Fruit fly (Drosophila melanogaster): ENCODE measurements around the gene Sas10.
A peak's percentile ranks its signal among the peaks of the same experiment; 100 is the strongest.

Gene Sas10

dm6 chrX:5285835-5286234 lies 31.4 kb upstream of the Sas10 start (continued):
- TF ChIP-seq dmrt99B (tag; optimal IDR thresholded peaks at IDR 0.05) (peak; percentile 64), ara (GFP tag; IDR thresholded peaks at IDR 0.05) (no peak), NC2β (GFP tag; optimal IDR thresholded peaks at IDR 0.05) (no peak), Fer2 (tag; optimal IDR thresholded peaks at IDR 0.05) (peak; percentile 39), Aef1 (GFP tag; IDR thresholded peaks at IDR 0.05) (peak; percentile 26; the same call in 2 of the 3 replicates), CG6272 (GFP tag; IDR thresholded peaks at IDR 0.05) (peak; percentile 44; the same call in 1 of the 2 replicates), emc (GFP tag; optimal IDR thresholded peaks at IDR 0.05) (peak; percentile 2), Med (GFP tag) (peak; percentile 77), lilli (GFP tag; optimal IDR thresholded peaks at IDR 0.05) (peak; percentile 62), cato (GFP tag; optimal IDR thresholded peaks at IDR 0.05; ENCODE audit: borderline replicate concordance) (no peak), Dip3 (GFP tag; optimal IDR thresholded peaks at IDR 0.05) (no peak), CG8765 (GFP tag; IDR thresholded peaks at IDR 0.05) (no peak), CG32532 (GFP tag; IDR thresholded peaks at IDR 0.05) (0 out of 2 replicates have a peak, but pooled peaks have one; percentile 15), kah (GFP tag; optimal IDR thresholded peaks at IDR 0.05) (no peak), CG34224 (GFP tag; IDR thresholded peaks at IDR 0.05; ENCODE audit: partially characterized antibody) (no peak), Xbp1 (GFP tag; optimal IDR thresholded peaks at IDR 0.05) (peak; percentile 43), CG32772 (GFP tag; IDR thresholded peaks at IDR 0.05) (0 out of 2 replicates have a peak, but pooled peaks have one; percentile 20), seq (GFP tag; IDR thresholded peaks at IDR 0.05) (peak; percentile 40; the same call in 1 of the 2 replicates), vvl (GFP tag; IDR thresholded peaks at IDR 0.05) (peak; percentile 56; the same call in 1 of the 2 replicates), CG13296 (GFP tag; optimal IDR thresholded peaks at IDR 0.05) (peak; percentile 45), D19B (GFP tag; optimal IDR thresholded peaks at IDR 0.05) (peak; percentile 82), Neu2 (GFP tag; optimal IDR thresholded peaks at IDR 0.05; ENCODE audit: borderline replicate concordance) (peak; percentile 42), CG14014 (GFP tag; IDR thresholded peaks at IDR 0.05) (0 out of 2 replicates have a peak, but pooled peaks have one; percentile 39), CG17359 (tag; optimal IDR thresholded peaks at IDR 0.05) (peak; percentile 68), CG11085 (GFP tag; IDR thresholded peaks at IDR 0.05) (0 out of 2 replicates have a peak, but pooled peaks have one; percentile 19), Usf (GFP tag; optimal IDR thresholded peaks at IDR 0.05) (no peak), CG31441 (GFP tag; IDR thresholded peaks at IDR 0.05) (peak; percentile 24; the same call in 1 of the 2 replicates), CG7372 (GFP tag; IDR thresholded peaks at IDR 0.05) (no peak), E2f1 (GFP tag; IDR thresholded peaks at IDR 0.05) (peak; percentile 51), gro (GFP tag; optimal IDR thresholded peaks at IDR 0.05) (peak; percentile 6), Pdp1 (GFP tag; optimal IDR thresholded peaks at IDR 0.05) (peak; percentile 0 to 29), Sox100B (GFP tag; optimal IDR thresholded peaks at IDR 0.05) (peak; percentile 23), zen (tag; optimal IDR thresholded peaks at IDR 0.05) (peak; percentile 84), CG11398 (GFP tag; optimal IDR thresholded peaks at IDR 0.05) (peak; percentile 43), CG12155 (GFP tag; optimal IDR thresholded peaks at IDR 0.05) (peak; percentile 34), CG18262 (tag; optimal IDR thresholded peaks at IDR 0.05) (peak; percentile 21), Atf6 (GFP tag; IDR thresholded peaks at IDR 0.05) (peak; percentile 60; the same call in 1 of the 2 replicates), btn (GFP tag; optimal IDR thresholded peaks at IDR 0.05) (peak; percentile 33), CG18764 (GFP tag; optimal IDR thresholded peaks at IDR 0.05) (peak; percentile 38), CG14710 (tag; optimal IDR thresholded peaks at IDR 0.05) (peak; percentile 49), NFAT (GFP tag; IDR thresholded peaks at IDR 0.05) (no peak), tin (GFP tag; optimal IDR thresholded peaks at IDR 0.05) (peak; percentile 48), trem (tag; optimal IDR thresholded peaks at IDR 0.05) (peak; percentile 46), CG5245 (GFP tag; optimal IDR thresholded peaks at IDR 0.05) (peak; percentile 22), CG17385 (GFP tag; optimal IDR thresholded peaks at IDR 0.05) (peak; percentile 57), chif (GFP tag; optimal IDR thresholded peaks at IDR 0.05) (peak in 1 of 2 experiments; percentile 48), CG18599 (GFP tag; optimal IDR thresholded peaks at IDR 0.05) (peak; percentile 77), klu (GFP tag; IDR thresholded peaks at IDR 0.05) (peak; percentile 20; the same call in 1 of the 2 replicates), nerfin-1 (tag; optimal IDR thresholded peaks at IDR 0.05) (peak; percentile 26), C15 (GFP tag; IDR thresholded peaks at IDR 0.05) (no peak)

Measured in whole organism, embryonic.